Fruit fly (Drosophila melanogaster) whole organism, adult: ENCODE results near the gene CG4653.

Source experiments
- CG11617 ChIP-seq: fragments of 200-800 bp; sonication (Bioruptor generic); optimal IDR thresholded peaks from 2 replicates; lab custom pipeline; 2017; ENCODE audit warnings: mild to moderate bottlenecking, missing biosample characterization, missing genetic modification reagents, missing genetic modification characterization
- CG12768 ChIP-seq: fragments of 200-800 bp; sonication (Bioruptor generic); optimal IDR thresholded peaks from 2 replicates; lab custom pipeline; 2017; ENCODE audit warnings: missing biosample characterization, missing genetic modification characterization, mild to moderate bottlenecking, moderate library complexity, missing genetic modification reagents
- CG14711 ChIP-seq: fragments of 200-800 bp; sonication (Bioruptor generic); optimal IDR thresholded peaks from 2 replicates; lab custom pipeline; 2018; ENCODE audit warnings: missing biosample characterization, mild to moderate bottlenecking, missing genetic modification characterization, moderate library complexity
- CG1620 ChIP-seq: fragments of 200-800 bp; sonication (Bioruptor generic); optimal IDR thresholded peaks from 2 replicates; lab custom pipeline; 2016; ENCODE audit warnings: missing biosample characterization, missing genetic modification characterization
- CG33017 ChIP-seq: fragments of 200-800 bp; sonication (Bioruptor generic); optimal IDR thresholded peaks from 2 replicates; lab custom pipeline; 2018; ENCODE audit warnings: missing biosample characterization, mild to moderate bottlenecking, missing genetic modification characterization, moderate library complexity
- CG5204 ChIP-seq: fragments of 200-800 bp; sonication (Bioruptor generic); optimal IDR thresholded peaks from 2 replicates; lab custom pipeline; 2016; ENCODE audit warnings: missing biosample characterization, missing genetic modification characterization
- CG7045 ChIP-seq: fragments of 200-800 bp; sonication (Bioruptor generic); optimal IDR thresholded peaks from 2 replicates; lab custom pipeline; 2017; ENCODE audit warnings: missing biosample characterization, mild to moderate bottlenecking, missing genetic modification characterization
- CG7101 ChIP-seq: fragments of 200-800 bp; sonication (Bioruptor generic); optimal IDR thresholded peaks from 2 replicates; lab custom pipeline; 2018; ENCODE audit warnings: missing biosample characterization, mild to moderate bottlenecking, missing genetic modification characterization, moderate library complexity
- Clk ChIP-seq: fragments of 200-800 bp; sonication (Bioruptor generic); optimal IDR thresholded peaks from 2 replicates; lab custom pipeline; 2017; ENCODE audit warnings: missing biosample characterization, missing genetic modification characterization
- Crg-1 ChIP-seq: fragments of 200-800 bp; sonication (Bioruptor generic); optimal IDR thresholded peaks from 2 replicates; lab custom pipeline; 2016; ENCODE audit warnings: missing biosample characterization, missing genetic modification characterization
- Hr96 ChIP-seq: fragments of 200-800 bp; sonication (Bioruptor generic); optimal IDR thresholded peaks from 2 replicates; lab custom pipeline; 2016; ENCODE audit warnings: missing biosample characterization, missing genetic modification characterization
- Mnt ChIP-seq: fragments of 200-800 bp; sonication (Bioruptor generic); optimal IDR thresholded peaks from 2 replicates; lab custom pipeline; 2016; ENCODE audit warnings: missing biosample characterization, mild to moderate bottlenecking, missing genetic modification characterization
- bab1 ChIP-seq: fragments of 200-800 bp; sonication (Bioruptor generic); optimal IDR thresholded peaks from 3 replicates; lab custom pipeline; 2019; ENCODE audit warnings: missing biosample characterization, mild to moderate bottlenecking, missing genetic modification characterization, moderate library complexity
- cic ChIP-seq: fragments of 200-800 bp; sonication (Bioruptor generic); optimal IDR thresholded peaks from 2 replicates; lab custom pipeline; 2017; ENCODE audit warnings: missing biosample characterization, mild to moderate bottlenecking, missing genetic modification characterization, moderate library complexity
- cnc ChIP-seq, 2 experiments: fragments of >200 bp; optimal IDR thresholded peaks; 2 replicates each; lab custom pipeline; 2017
- kay ChIP-seq: fragments of 200-800 bp; sonication (Bioruptor generic); peaks from one replicate; lab custom pipeline; 2016; ENCODE audit warnings: missing biosample characterization, missing genetic modification characterization, borderline replicate concordance
- ovo ChIP-seq: fragments of 200-800 bp; sonication (Bioruptor generic); optimal IDR thresholded peaks from 2 replicates; lab custom pipeline; 2016; ENCODE audit warnings: missing biosample characterization, missing genetic modification characterization
- pad ChIP-seq: fragments of 200-800 bp; sonication (Bioruptor generic); optimal IDR thresholded peaks from 3 replicates; lab custom pipeline; 2017; ENCODE audit warnings: missing biosample characterization, missing genetic modification characterization, mild to moderate bottlenecking, moderate library complexity, missing genetic modification reagents
- tj ChIP-seq: fragments of 200-800 bp; sonication (Bioruptor generic); optimal IDR thresholded peaks from 3 replicates; lab custom pipeline; 2017; ENCODE audit warnings: missing biosample characterization, mild to moderate bottlenecking, missing genetic modification characterization, moderate library complexity
- toe ChIP-seq: fragments of 200-800 bp; sonication (Bioruptor generic); optimal IDR thresholded peaks from 2 replicates; lab custom pipeline; 2016; ENCODE audit warnings: missing biosample characterization, missing genetic modification characterization

The CG4653 gene

DNA sequence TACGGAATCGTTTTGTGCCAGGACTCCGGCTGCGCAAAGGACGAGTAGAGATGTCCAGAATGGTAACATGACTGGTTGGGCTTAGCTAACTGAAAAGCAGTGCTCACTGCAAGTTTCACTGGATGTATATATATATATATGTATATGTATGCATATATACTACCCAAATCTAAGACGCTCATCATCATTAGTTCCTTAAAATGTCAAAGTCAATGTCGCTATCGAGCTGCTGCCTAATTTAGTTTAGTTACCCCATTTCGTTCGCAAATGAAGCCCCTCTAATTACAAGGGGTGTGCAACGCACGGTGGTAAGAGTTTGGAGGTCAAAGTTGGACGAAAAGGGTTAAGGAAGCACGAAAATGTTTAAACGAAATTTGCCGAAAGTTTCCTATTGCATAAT is 3.8 kb upstream of the CG4653 start, which contains the start of gene CG9676:
CG9676 (minus strand) TSS at position 101 of the 400 bp plus-strand sequence.
- TF ChIP-seq CG5204 = no peak

DNA sequence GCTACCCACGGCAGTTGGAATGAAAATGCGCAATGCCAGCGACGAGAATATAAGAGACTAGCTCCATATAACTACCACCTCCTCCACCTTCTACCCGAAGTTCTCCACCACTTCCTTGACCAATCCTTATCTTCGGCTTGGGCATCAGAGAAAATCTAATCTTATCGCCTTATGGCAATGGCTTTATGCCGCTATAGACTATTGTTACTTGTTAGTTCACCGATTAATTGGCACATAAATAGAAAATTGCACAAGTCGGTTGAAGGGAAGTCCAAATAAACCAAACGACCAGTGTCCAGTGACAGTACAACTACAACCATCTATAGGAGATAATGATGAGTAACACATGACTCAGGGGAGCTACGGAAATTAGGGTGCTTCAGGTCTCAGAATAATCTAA is 1.9 kb upstream of the CG4653 start, which contains the start of gene sphe:
sphe (minus strand) TSS at position 32 of the 400 bp plus-strand sequence.
- TF ChIP-seq cic (GFP tag; lab: Kevin White, UChicago) = peak; percentile 41
- TF ChIP-seq toe (GFP tag; lab: Kevin White, UChicago) = no peak
- no peak for TF ChIP-seq Crg-1 (GFP tag; lab: Kevin White, UChicago)
- TF ChIP-seq CG5204 = no peak
- peak; percentile 5 for TF ChIP-seq Mnt
- peak; percentile 69 for TF ChIP-seq kay (GFP tag; lab: Kevin White, UChicago)

DNA sequence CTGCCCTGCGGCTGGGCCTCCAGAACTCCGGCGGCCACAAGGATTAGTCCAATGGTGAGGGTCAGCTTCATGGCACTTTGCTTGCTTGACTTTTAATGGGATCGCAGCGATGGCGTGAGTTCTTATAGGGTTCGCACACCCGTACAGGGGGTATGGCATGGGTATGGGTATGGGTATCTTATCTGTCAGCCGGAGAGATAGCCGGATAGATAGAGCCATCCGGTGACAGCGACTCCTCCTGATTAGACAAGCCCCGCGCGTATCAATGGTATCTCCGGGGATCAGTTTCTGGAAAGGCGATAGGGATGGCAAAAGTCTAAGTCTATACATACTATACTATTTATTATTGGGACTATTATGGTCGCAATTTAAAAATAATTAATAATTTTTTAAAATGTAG is 2.9 kb downstream of the CG4653 start, which contains the start of gene CG9672:
CG9672 (minus strand) TSS at position 101 of the 400 bp plus-strand sequence.
- TF ChIP-seq ovo (GFP tag; lab: Kevin White, UChicago) (no peak), CG7045 (GFP tag; lab: Kevin White, UChicago) (no peak), cnc (optimal IDR thresholded peaks at IDR 0.05; lab: Kevin White, UChicago) (no peak), CG5204 (no peak), Mnt (no peak), CG11617 (GFP tag; lab: Kevin White, UChicago) (no peak), kay (GFP tag; lab: Kevin White, UChicago) (no peak), CG12768 (GFP tag; lab: Kevin White, UChicago) (no peak), CG7101 (tag; lab: Kevin White, UChicago) (no peak), CG14711 (tag; lab: Kevin White, UChicago) (no peak), CG33017 (tag; lab: Kevin White, UChicago) (no peak), pad (GFP tag; lab: Kevin White, UChicago) (no peak), Clk (GFP tag; lab: Kevin White, UChicago) (no peak), Crg-1 (GFP tag; lab: Kevin White, UChicago) (no peak), cic (GFP tag; lab: Kevin White, UChicago) (no peak), Hr96 (GFP tag; lab: Kevin White, UChicago) (no peak), toe (GFP tag; lab: Kevin White, UChicago) (no peak), bab1 (no peak), tj (GFP tag; lab: Kevin White, UChicago) (no peak)

DNA sequence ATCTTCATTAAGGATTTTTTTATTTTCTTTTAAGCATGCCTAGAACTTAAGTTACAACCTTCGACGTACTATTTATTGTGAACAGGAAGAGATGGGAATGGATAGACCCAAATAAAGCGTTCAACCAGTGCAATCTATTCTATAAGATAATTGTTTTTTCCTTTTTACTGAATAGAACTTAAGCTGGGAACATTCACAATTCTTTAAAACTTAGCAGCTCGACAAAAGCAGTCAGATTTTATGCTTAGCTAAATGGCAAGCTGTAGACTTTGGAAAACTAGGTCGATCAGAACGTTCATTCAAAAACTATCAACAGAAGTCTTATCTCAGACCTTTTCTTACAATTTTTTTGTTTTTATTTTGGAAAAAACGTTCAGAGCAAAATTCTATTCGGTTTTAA is 7.1 kb downstream of the CG4653 start, which contains the start of gene CG13008:
CG13008 (plus strand) TSS at position 301 of the 400 bp plus-strand sequence.
- TF ChIP-seq bab1 = no peak
- no peak for TF ChIP-seq tj (GFP tag; lab: Kevin White, UChicago)
- TF ChIP-seq kay (GFP tag; lab: Kevin White, UChicago) = no peak
- no peak for TF ChIP-seq CG5204
- TF ChIP-seq Clk (GFP tag; lab: Kevin White, UChicago) = no peak
- no peak for TF ChIP-seq cnc (optimal IDR thresholded peaks at IDR 0.05; lab: Kevin White, UChicago)

DNA sequence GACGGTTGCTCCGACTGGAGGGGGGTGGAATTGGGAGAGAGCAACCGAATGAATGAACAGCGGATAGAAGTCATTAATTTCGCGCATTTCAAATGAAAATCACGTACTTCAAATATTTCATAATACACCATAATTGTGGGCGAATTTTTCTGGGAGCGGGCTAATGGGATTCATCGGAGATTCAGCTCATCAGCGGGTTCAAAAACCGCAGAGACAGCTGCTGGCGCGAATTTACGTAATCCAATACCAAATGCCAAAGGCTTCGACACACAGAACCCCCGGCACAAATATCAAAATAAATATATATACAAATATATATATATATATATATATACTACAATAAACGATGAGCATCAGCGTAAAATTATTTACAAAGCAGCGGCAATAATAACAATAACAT is 12.8 kb downstream of the CG4653 start:
- no peak for TF ChIP-seq Clk (GFP tag; lab: Kevin White, UChicago)
- no peak for TF ChIP-seq CG1620 (GFP tag; lab: Kevin White, UChicago)
- no peak for TF ChIP-seq CG14711 (tag; lab: Kevin White, UChicago)
- TF ChIP-seq tj (GFP tag; lab: Kevin White, UChicago) = no peak
- TF ChIP-seq cic (GFP tag; lab: Kevin White, UChicago) = no peak
- no peak for TF ChIP-seq pad (GFP tag; lab: Kevin White, UChicago)
- no peak for TF ChIP-seq bab1
- TF ChIP-seq Mnt = no peak
- no peak for TF ChIP-seq CG5204
- TF ChIP-seq kay (GFP tag; lab: Kevin White, UChicago) = no peak
- no peak for TF ChIP-seq CG12768 (GFP tag; lab: Kevin White, UChicago)
- TF ChIP-seq ovo (GFP tag; lab: Kevin White, UChicago) = no peak
- TF ChIP-seq CG7101 (tag; lab: Kevin White, UChicago) = no peak
- no peak for TF ChIP-seq toe (GFP tag; lab: Kevin White, UChicago)
- no peak for TF ChIP-seq CG11617 (GFP tag; lab: Kevin White, UChicago)
- TF ChIP-seq CG7045 (GFP tag; lab: Kevin White, UChicago) = no peak
- no peak for TF ChIP-seq Crg-1 (GFP tag; lab: Kevin White, UChicago)
- TF ChIP-seq cnc (optimal IDR thresholded peaks at IDR 0.05; lab: Kevin White, UChicago) = no peak
- TF ChIP-seq CG33017 (tag; lab: Kevin White, UChicago) = no peak

DNA sequence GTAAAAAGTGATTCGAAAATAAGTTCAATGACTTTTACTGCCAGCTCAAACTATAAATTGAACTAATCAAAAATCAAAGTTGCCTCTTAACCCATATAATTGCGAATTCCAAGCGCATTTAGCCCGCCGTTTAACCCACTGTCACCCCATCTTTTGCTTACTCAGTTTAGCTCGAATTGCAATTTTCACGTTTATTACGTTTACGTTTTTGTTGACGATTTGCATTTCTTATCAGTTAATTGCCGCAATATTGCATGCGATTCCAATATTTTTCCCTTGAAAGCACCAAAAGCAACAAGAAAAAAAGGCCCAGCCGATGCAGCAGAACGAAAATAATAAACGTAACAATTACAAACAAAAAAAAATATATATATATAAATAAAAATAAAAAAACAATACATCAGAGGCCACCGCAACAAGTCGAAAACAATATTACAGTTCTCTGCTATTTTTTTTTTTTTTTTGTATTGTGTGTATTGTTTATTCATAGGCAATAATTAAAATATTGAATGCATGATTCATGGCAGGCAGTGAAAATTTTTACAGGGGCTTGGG is 14.4 kb downstream of the CG4653 start:
- TF ChIP-seq tj (GFP tag; lab: Kevin White, UChicago) (peak; percentile 98), pad (GFP tag; lab: Kevin White, UChicago) (no peak), CG33017 (tag; lab: Kevin White, UChicago) (peak; percentile 5), Hr96 (GFP tag; lab: Kevin White, UChicago) (no peak), CG14711 (tag; lab: Kevin White, UChicago) (no peak), cic (GFP tag; lab: Kevin White, UChicago) (peak; percentile 37), CG1620 (GFP tag; lab: Kevin White, UChicago) (no peak), Mnt (no peak), Crg-1 (GFP tag; lab: Kevin White, UChicago) (no peak), ovo (GFP tag; lab: Kevin White, UChicago) (no peak)
